Worm (Caenorhabditis elegans) whole organism, L2 larva: ENCODE data around the gene srt-19.

ENCODE experiments used
- C34F6.9 ChIP-seq: fragments of 150-350 bp; optimal IDR thresholded peaks from 2 replicates; lab custom pipeline; 2014; ENCODE audit warnings: missing biosample characterization, missing genetic modification characterization
- F13H6.1 ChIP-seq: sonication (generic microtip); optimal IDR thresholded peaks from 2 replicates; lab custom pipeline; 2016; ENCODE audit warnings: missing genetic modification characterization, missing compliant biosample characterization
- R02D3.7 ChIP-seq: fragments of 150-350 bp; optimal IDR thresholded peaks from 2 replicates; lab custom pipeline; 2014; ENCODE audit warnings: missing biosample characterization, missing genetic modification characterization
- Y55F3AM.14 ChIP-seq: fragments of 200-800 bp; sonication (Bioruptor generic); optimal IDR thresholded peaks from 2 replicates; lab custom pipeline; 2018; ENCODE audit warnings: mild to moderate bottlenecking, missing genetic modification characterization, missing compliant biosample characterization
- ZK546.5 ChIP-seq: sonication (generic microtip); optimal IDR thresholded peaks from 2 replicates; lab custom pipeline; 2017; ENCODE audit warnings: missing biosample characterization, missing genetic modification characterization
- aly-2 ChIP-seq: fragments of 150-350 bp; optimal IDR thresholded peaks from 2 replicates; lab custom pipeline; 2014; ENCODE audit warnings: missing biosample characterization, missing genetic modification characterization
- blmp-1 ChIP-seq: sonication (generic microtip); optimal IDR thresholded peaks from 2 replicates; lab custom pipeline; 2017; ENCODE audit warnings: missing genetic modification characterization, mild to moderate bottlenecking, missing compliant biosample characterization, antibody characterized with exemption, moderate library complexity; ENCODE audit not compliant: insufficient read depth
- ceh-16 ChIP-seq: fragments of 150-350 bp; optimal IDR thresholded peaks from 2 replicates; lab custom pipeline; 2014; ENCODE audit warnings: missing biosample characterization, missing genetic modification characterization
- ceh-82 ChIP-seq: fragments of 150-350 bp; optimal IDR thresholded peaks from 2 replicates; lab custom pipeline; 2014; ENCODE audit warnings: missing biosample characterization, missing genetic modification characterization
- egl-27 ChIP-seq: sonication (generic microtip); optimal IDR thresholded peaks from 3 replicates; lab custom pipeline; 2017; ENCODE audit warnings: missing biosample characterization, missing genetic modification reagents, missing genetic modification characterization
- elt-1 ChIP-seq: fragments of 150-350 bp; optimal IDR thresholded peaks from 2 replicates; lab custom pipeline; 2014; ENCODE audit warnings: missing biosample characterization, missing genetic modification characterization
- elt-3 ChIP-seq: sonication (generic microtip); optimal IDR thresholded peaks from 2 replicates; lab custom pipeline; 2017; ENCODE audit warnings: missing biosample characterization, missing genetic modification characterization
- fos-1 ChIP-seq: fragments of 150-350 bp; optimal IDR thresholded peaks from 2 replicates; lab custom pipeline; 2014; ENCODE audit warnings: missing biosample characterization, missing genetic modification characterization
- gmeb-1 ChIP-seq: fragments of 150-350 bp; optimal IDR thresholded peaks from 2 replicates; lab custom pipeline; 2014; ENCODE audit warnings: missing biosample characterization, missing genetic modification characterization
- lin-13 ChIP-seq: fragments of 150-350 bp; optimal IDR thresholded peaks from 2 replicates; lab custom pipeline; 2014; ENCODE audit warnings: missing biosample characterization, missing genetic modification reagents, missing genetic modification characterization
- lin-39 ChIP-seq: fragments of 150-350 bp; optimal IDR thresholded peaks from 2 replicates; lab custom pipeline; 2014; ENCODE audit warnings: missing biosample characterization, missing genetic modification reagents, missing genetic modification characterization
- lsy-2 ChIP-seq, 2 experiments: fragments of 150-350 bp in 1 of 2; sonication (generic microtip) in 1 of 2; optimal IDR thresholded peaks; 2 replicates each; lab custom pipeline; 2014 to 2017; ENCODE audit warnings: missing biosample characterization in 2 of 2, missing genetic modification characterization in 2 of 2
- mab-5 ChIP-seq: fragments of 150-350 bp; optimal IDR thresholded peaks from 2 replicates; lab custom pipeline; 2014; ENCODE audit warnings: missing biosample characterization, missing genetic modification characterization
- mbf-1 ChIP-seq: sonication (generic microtip); optimal IDR thresholded peaks from 2 replicates; lab custom pipeline; 2017; ENCODE audit warnings: missing biosample characterization, missing genetic modification characterization
- mdl-1 ChIP-seq, 2 experiments: fragments of 150-350 bp in 1 of 2; sonication (generic microtip) in 1 of 2; optimal IDR thresholded peaks; 2 replicates each; lab custom pipeline; 2017; ENCODE audit warnings: missing biosample characterization in 2 of 2, missing genetic modification characterization in 2 of 2
- nhr-10 ChIP-seq: sonication (generic microtip); optimal IDR thresholded peaks from 2 replicates; lab custom pipeline; 2017; ENCODE audit warnings: missing biosample characterization, missing genetic modification characterization
- nhr-11 ChIP-seq: fragments of 150-350 bp; optimal IDR thresholded peaks from 2 replicates; lab custom pipeline; 2014; ENCODE audit warnings: missing biosample characterization, missing genetic modification characterization
- nhr-129 ChIP-seq: fragments of 150-350 bp; optimal IDR thresholded peaks from 2 replicates; lab custom pipeline; 2014; ENCODE audit warnings: missing biosample characterization, missing genetic modification characterization
- nhr-21 ChIP-seq: fragments of 150-350 bp; optimal IDR thresholded peaks from 2 replicates; lab custom pipeline; 2014; ENCODE audit warnings: missing biosample characterization, missing genetic modification characterization
- nhr-237 ChIP-seq: fragments of 150-350 bp; optimal IDR thresholded peaks from 2 replicates; lab custom pipeline; 2014; ENCODE audit warnings: missing biosample characterization, missing genetic modification characterization
- nhr-25 ChIP-seq: fragments of 150-350 bp; sonication (generic microtip); optimal IDR thresholded peaks from 3 replicates; lab custom pipeline; 2014; ENCODE audit warnings: missing biosample characterization, missing genetic modification characterization
- nhr-6 ChIP-seq: fragments of 150-350 bp; optimal IDR thresholded peaks from 2 replicates; lab custom pipeline; 2014; ENCODE audit warnings: missing biosample characterization, missing genetic modification characterization
- nhr-77 ChIP-seq: fragments of 150-350 bp; optimal IDR thresholded peaks from 2 replicates; lab custom pipeline; 2014; ENCODE audit warnings: missing biosample characterization, missing genetic modification characterization
- peb-1 ChIP-seq: fragments of 150-350 bp; optimal IDR thresholded peaks from 2 replicates; lab custom pipeline; 2014; ENCODE audit warnings: missing biosample characterization, missing genetic modification characterization
- sem-4 ChIP-seq: fragments of 150-350 bp; optimal IDR thresholded peaks from 2 replicates; lab custom pipeline; 2014; ENCODE audit warnings: missing biosample characterization, missing genetic modification reagents, missing genetic modification characterization
- snpc-4 ChIP-seq: fragments of 150-350 bp; optimal IDR thresholded peaks from 2 replicates; lab custom pipeline; 2014; ENCODE audit warnings: missing biosample characterization, missing genetic modification characterization
- unc-55 ChIP-seq: fragments of 150-350 bp; sonication (generic microtip); optimal IDR thresholded peaks from 3 replicates; lab custom pipeline; 2014; ENCODE audit warnings: missing biosample characterization, missing genetic modification reagents, missing genetic modification characterization
- unc-62 ChIP-seq: fragments of 150-350 bp; optimal IDR thresholded peaks from 2 replicates; lab custom pipeline; 2014; ENCODE audit warnings: missing biosample characterization, missing genetic modification reagents, missing genetic modification characterization
- zag-1 ChIP-seq: fragments of 150-350 bp; optimal IDR thresholded peaks from 2 replicates; lab custom pipeline; 2014; ENCODE audit warnings: missing biosample characterization, missing genetic modification characterization
- ztf-1 ChIP-seq: fragments of 200-800 bp; sonication (Bioruptor generic); conservative IDR thresholded peaks from 2 replicates; pipeline ENCODE4 v1.3.6; 2022; ENCODE audit warnings: missing genetic modification characterization, missing compliant biosample characterization
- ztf-11 ChIP-seq: sonication (generic microtip); optimal IDR thresholded peaks from 2 replicates; lab custom pipeline; 2017; ENCODE audit warnings: missing biosample characterization, missing genetic modification characterization
- ztf-4 ChIP-seq: fragments of 150-350 bp; optimal IDR thresholded peaks from 2 replicates; lab custom pipeline; 2014; ENCODE audit warnings: missing biosample characterization, missing genetic modification characterization

srt-19 gene

ce11 chrV:4299741-4300140 is 14.9 kb downstream of the srt-19 start, which contains the start of gene ZC132.3:
Gene ZC132.3 (minus strand): TSS chrV:4299841.
- TF ChIP-seq nhr-11 (tag; lab: Kevin White, UChicago) (no peak), nhr-237 (tag; lab: Kevin White, UChicago) (no peak), unc-55 (GFP tag; lab: Kevin White, UChicago) (no peak), ztf-4 (tag; lab: Kevin White, UChicago) (no peak), elt-3 (tag; lab: Kevin White, UChicago) (no peak), ztf-11 (tag; lab: Kevin White, UChicago) (no peak)

ce11 chrV:4302842-4303241 is 18.0 kb downstream of the srt-19 start:
- TF ChIP-seq sem-4 (tag; lab: Kevin White, UChicago): no peak
- TF ChIP-seq peb-1: no peak
- no peak for TF ChIP-seq nhr-237 (tag; lab: Kevin White, UChicago)
- no peak for TF ChIP-seq lin-13 (GFP tag; lab: Kevin White, UChicago)
- no peak for TF ChIP-seq aly-2 (tag; lab: Kevin White, UChicago)
- no peak for TF ChIP-seq C34F6.9
- no peak for TF ChIP-seq fos-1
- no peak for TF ChIP-seq nhr-129 (tag; lab: Kevin White, UChicago)
- TF ChIP-seq nhr-77 (tag; lab: Kevin White, UChicago): no peak
- no peak for TF ChIP-seq lin-39
- TF ChIP-seq mdl-1 (tag; optimal IDR thresholded peaks at IDR 0.05; lab: Kevin White, UChicago): no peak
- no peak for TF ChIP-seq unc-62
- TF ChIP-seq nhr-6 (tag; lab: Kevin White, UChicago): no peak
- TF ChIP-seq snpc-4: no peak
- TF ChIP-seq ceh-16 (tag; lab: Kevin White, UChicago): no peak
- TF ChIP-seq egl-27: no peak
- no peak for TF ChIP-seq Y55F3AM.14 (GFP tag; lab: Kevin White, UChicago)
- no peak for TF ChIP-seq ZK546.5 (tag; lab: Kevin White, UChicago)
- TF ChIP-seq R02D3.7 (tag; lab: Kevin White, UChicago): no peak

DNA sequence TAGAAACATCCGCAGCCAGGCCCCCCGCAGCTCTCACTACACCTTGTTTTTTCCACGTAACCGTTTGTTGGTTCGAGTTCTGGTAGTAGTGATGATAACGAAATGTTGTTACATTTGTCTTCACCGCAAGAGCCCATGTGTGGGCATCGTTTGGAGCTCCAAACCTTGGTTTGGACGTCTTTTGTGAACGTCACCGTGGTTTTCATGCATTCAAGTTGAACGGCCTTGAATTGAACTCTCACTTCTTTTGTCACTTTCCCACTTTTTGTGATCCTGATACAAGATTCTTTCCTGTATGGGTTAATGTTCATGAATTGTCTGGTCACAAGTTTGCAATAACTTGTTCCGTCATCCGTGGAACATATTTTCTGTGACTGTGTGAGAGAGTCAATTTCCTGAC is 19.0 kb downstream of the srt-19 start:
- no peak for TF ChIP-seq ztf-1

ce11 chrV:4304240-4304639 is 19.4 kb downstream of the srt-19 start:
- TF ChIP-seq nhr-11 (tag; lab: Kevin White, UChicago) (no peak), nhr-129 (tag; lab: Kevin White, UChicago) (no peak), blmp-1 (tag; lab: Kevin White, UChicago) (no peak), ceh-82 (no peak), ztf-11 (tag; lab: Kevin White, UChicago) (no peak), mab-5 (no peak), mbf-1 (tag; lab: Kevin White, UChicago) (no peak), lin-13 (GFP tag; lab: Kevin White, UChicago) (no peak), elt-3 (tag; lab: Kevin White, UChicago) (no peak), mdl-1 (tag; optimal IDR thresholded peaks at IDR 0.05; lab: Kevin White, UChicago) (no peak), zag-1 (no peak), nhr-21 (no peak), F13H6.1 (tag; lab: Kevin White, UChicago) (no peak), ceh-16 (tag; lab: Kevin White, UChicago) (no peak)
- TF ChIP-seq, all 48 proteins: peak for 0

ce11 chrV:4315057-4315456 is 30.2 kb downstream of the srt-19 start, which contains the start of gene srh-192:
Gene srh-192 (minus strand): TSS chrV:4315157.
- no peak for TF ChIP-seq mbf-1 (tag; lab: Kevin White, UChicago)
- no peak for TF ChIP-seq elt-1
- TF ChIP-seq ceh-82: no peak
- TF ChIP-seq ceh-16 (tag; lab: Kevin White, UChicago): no peak
- TF ChIP-seq nhr-25: no peak
- no peak for TF ChIP-seq nhr-10 (tag; lab: Kevin White, UChicago)
- TF ChIP-seq lin-13 (GFP tag; lab: Kevin White, UChicago): no peak
- no peak for TF ChIP-seq lin-39
- no peak for TF ChIP-seq fos-1
- no peak for TF ChIP-seq snpc-4
- no peak for TF ChIP-seq nhr-21
- TF ChIP-seq lsy-2 (tag; optimal IDR thresholded peaks at IDR 0.05; lab: Kevin White, UChicago): no peak
- no peak for TF ChIP-seq aly-2 (tag; lab: Kevin White, UChicago)
- TF ChIP-seq blmp-1 (tag; lab: Kevin White, UChicago): no peak
- TF ChIP-seq nhr-77 (tag; lab: Kevin White, UChicago): no peak
- TF ChIP-seq egl-27: no peak
- TF ChIP-seq gmeb-1: no peak
- TF ChIP-seq nhr-237 (tag; lab: Kevin White, UChicago): no peak
